Fruit fly (Drosophila melanogaster) whole organism, wandering third instar larva: Measurements from ENCODE around the gene wge.
A peak's percentile ranks its signal among the peaks of the same experiment; 100 is the strongest.

Experiments
- Abd-B ChIP-seq: fragments of >200 bp; optimal IDR thresholded peaks from 2 replicates; lab custom pipeline; 2017; ENCODE audit warnings: missing biosample characterization, missing genetic modification characterization
- CG32264 ChIP-seq: fragments of 200-800 bp; sonication (Bioruptor generic); optimal IDR thresholded peaks from 2 replicates; lab custom pipeline; 2016; ENCODE audit warnings: missing biosample characterization, missing genetic modification characterization
- CG9705 ChIP-seq: fragments of 200-800 bp; sonication (Bioruptor generic); optimal IDR thresholded peaks from 2 replicates; lab custom pipeline; 2018; ENCODE audit warnings: missing biosample characterization, mild to moderate bottlenecking, missing genetic modification characterization
- CrebA ChIP-seq: fragments of 200-800 bp; sonication (Bioruptor generic); optimal IDR thresholded peaks from 2 replicates; lab custom pipeline; 2016; ENCODE audit warnings: missing biosample characterization, mild to moderate bottlenecking, missing genetic modification characterization, borderline replicate concordance
- Dfd ChIP-seq: fragments of >200 bp; optimal IDR thresholded peaks from 2 replicates; lab custom pipeline; 2017; ENCODE audit warnings: missing biosample characterization, missing genetic modification characterization
- Dif ChIP-seq: fragments of 200-275, 200-300 bp; sonication (Bioruptor generic); optimal IDR thresholded peaks from 2 replicates; lab custom pipeline; 2018; ENCODE audit warnings: missing biosample characterization, missing genetic modification characterization; ENCODE audit not compliant: partially characterized antibody
- GATAd ChIP-seq: sonication (Bioruptor generic); optimal IDR thresholded peaks from 2 replicates; lab custom pipeline; 2016; ENCODE audit warnings: missing biosample characterization, missing genetic modification characterization
- Hnf4 ChIP-seq: fragments of 200-800 bp; sonication (Bioruptor generic); optimal IDR thresholded peaks from 2 replicates; lab custom pipeline; 2016; ENCODE audit warnings: missing biosample characterization, mild to moderate bottlenecking, missing genetic modification characterization
- Hr78 ChIP-seq: fragments of >200 bp; optimal IDR thresholded peaks from 2 replicates; lab custom pipeline; 2017; ENCODE audit warnings: missing biosample characterization, missing genetic modification characterization
- Hr83 ChIP-seq: fragments of 200-300 bp; sonication (Bioruptor generic); optimal IDR thresholded peaks from 2 replicates; lab custom pipeline; 2016; ENCODE audit warnings: missing biosample characterization, mild to moderate bottlenecking, missing genetic modification characterization, moderate library complexity; ENCODE audit not compliant: poor library complexity, severe bottlenecking
- Jra ChIP-seq: sonication (Bioruptor generic); optimal IDR thresholded peaks from 2 replicates; lab custom pipeline; 2016; ENCODE audit warnings: missing biosample characterization, missing genetic modification characterization
- Myc ChIP-seq: fragments of >200 bp; optimal IDR thresholded peaks from 2 replicates; lab custom pipeline; 2017
- OdsH ChIP-seq: fragments of 200-800 bp; sonication (Bioruptor generic); optimal IDR thresholded peaks from 2 replicates; lab custom pipeline; 2016; ENCODE audit warnings: missing biosample characterization, mild to moderate bottlenecking, missing genetic modification characterization
- Rel ChIP-seq, 2 experiments: fragments of 200-800 bp; sonication (Bioruptor generic) in 1 of 2; optimal IDR thresholded peaks; 2 replicates in 1 of 2; 3 replicates in 1 of 2; lab custom pipeline; 2016 to 2019; ENCODE audit warnings: mild to moderate bottlenecking in 2 of 2, missing biosample characterization in 2 of 2, missing genetic modification characterization in 2 of 2, moderate library complexity in 1 of 2
- Sp1 ChIP-seq: fragments of 200-800 bp; sonication (Bioruptor generic); optimal IDR thresholded peaks from 3 replicates; lab custom pipeline; 2019; ENCODE audit warnings: missing biosample characterization, mild to moderate bottlenecking, missing genetic modification characterization, moderate library complexity
- Vsx2 ChIP-seq: fragments of 200-300, 225-300 bp; sonication (Bioruptor generic); optimal IDR thresholded peaks from 2 replicates; lab custom pipeline; 2018; ENCODE audit warnings: missing biosample characterization, missing genetic modification characterization; ENCODE audit not compliant: partially characterized antibody
- brk ChIP-seq: fragments of 200-800 bp; sonication (Bioruptor generic); optimal IDR thresholded peaks from 2 replicates; lab custom pipeline; 2016; ENCODE audit warnings: missing biosample characterization, mild to moderate bottlenecking, missing genetic modification characterization
- dl ChIP-seq, 2 experiments: fragments of 175-275, 200-275 bp in 1 of 2; fragments of 200-275 bp in 1 of 2; sonication (Bioruptor generic); optimal IDR thresholded peaks; lab custom pipeline; 2018; ENCODE audit warnings: mild to moderate bottlenecking in 2 of 2, missing biosample characterization in 2 of 2, missing genetic modification characterization in 2 of 2, moderate library complexity in 2 of 2; ENCODE audit not compliant: partially characterized antibody in 2 of 2, insufficient read depth in 1 of 2
- dmrt93B ChIP-seq: fragments of 200-800 bp; sonication (Bioruptor generic); optimal IDR thresholded peaks from 2 replicates; lab custom pipeline; 2018; ENCODE audit warnings: missing biosample characterization, mild to moderate bottlenecking, missing genetic modification characterization
- dsf ChIP-seq: sonication (Bioruptor generic); optimal IDR thresholded peaks from 2 replicates; lab custom pipeline; 2016; ENCODE audit warnings: missing biosample characterization, missing genetic modification characterization, borderline replicate concordance
- ey ChIP-seq: fragments of 200-800 bp; sonication (Bioruptor generic); optimal IDR thresholded peaks from 2 replicates; lab custom pipeline; 2016; ENCODE audit warnings: missing biosample characterization, missing genetic modification characterization
- foxo ChIP-seq, 2 experiments: fragments of 200-800 bp; sonication (Bioruptor generic); optimal IDR thresholded peaks; 2 replicates in 1 of 2; 3 replicates in 1 of 2; lab custom pipeline; 2016 to 2017; ENCODE audit warnings: missing biosample characterization in 2 of 2, missing genetic modification characterization in 2 of 2
- h ChIP-seq: fragments of 200-800 bp; sonication (Bioruptor generic); optimal IDR thresholded peaks from 3 replicates; lab custom pipeline; 2016; ENCODE audit warnings: missing biosample characterization, mild to moderate bottlenecking, missing genetic modification characterization
- jim ChIP-seq: fragments of 175-275, 200-325 bp; sonication (Bioruptor generic); optimal IDR thresholded peaks from 2 replicates; lab custom pipeline; 2016; ENCODE audit warnings: missing biosample characterization, mild to moderate bottlenecking, missing genetic modification characterization
- lola ChIP-seq: fragments of >200 bp; optimal IDR thresholded peaks from 2 replicates; lab custom pipeline; 2017; ENCODE audit warnings: missing biosample characterization, missing genetic modification characterization
- pan ChIP-seq: fragments of >200 bp; optimal IDR thresholded peaks from 2 replicates; lab custom pipeline; 2017
- rgr ChIP-seq: fragments of 200-800 bp; sonication (Bioruptor generic); optimal IDR thresholded peaks from 3 replicates; lab custom pipeline; 2016; ENCODE audit warnings: missing biosample characterization, mild to moderate bottlenecking, missing genetic modification characterization
- sage ChIP-seq: fragments of 200-800 bp; sonication (Bioruptor generic); optimal IDR thresholded peaks from 2 replicates; lab custom pipeline; 2016; ENCODE audit warnings: missing biosample characterization, mild to moderate bottlenecking, missing genetic modification characterization
- tai ChIP-seq: sonication (Bioruptor generic); optimal IDR thresholded peaks from 2 replicates; lab custom pipeline; 2016; ENCODE audit warnings: missing biosample characterization, missing genetic modification characterization
- woc ChIP-seq: sonication (Bioruptor generic); optimal IDR thresholded peaks from 2 replicates; lab custom pipeline; 2016; ENCODE audit warnings: missing biosample characterization, mild to moderate bottlenecking, missing genetic modification characterization

Gene wge

DNA sequence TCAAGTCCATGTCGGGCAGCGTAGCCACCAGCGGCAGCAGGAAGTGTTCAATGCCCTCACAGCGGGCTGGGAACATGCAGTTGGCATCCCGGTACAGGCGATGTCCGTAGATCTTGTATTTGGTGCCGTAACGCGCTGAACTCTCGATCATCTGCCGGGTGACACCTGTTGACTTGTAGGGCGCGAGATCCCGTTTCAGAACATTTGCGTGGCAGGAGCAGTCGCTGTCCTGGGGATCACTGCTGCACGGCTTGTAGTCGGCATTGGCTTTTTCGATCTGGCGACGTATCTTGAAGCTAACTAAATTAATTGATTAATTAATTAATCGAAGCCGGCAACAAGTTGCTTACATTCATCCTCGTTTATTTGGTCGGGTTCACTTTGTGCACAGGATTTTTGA is 29.1 kb upstream of the wge start:
- TF ChIP-seq Rel (GFP tag; optimal IDR thresholded peaks at IDR 0.05; lab: Kevin White, UChicago) (no peak), Rel (tag; optimal IDR thresholded peaks at IDR 0.05; lab: Kevin White, UChicago) (no peak), h (GFP tag; lab: Kevin White, UChicago) (no peak), dsf (GFP tag; lab: Kevin White, UChicago) (no peak), Hr83 (no peak), jim (GFP tag; lab: Kevin White, UChicago) (no peak), Hr78 (GFP tag; lab: Kevin White, UChicago) (no peak), brk (GFP tag; lab: Kevin White, UChicago) (no peak), foxo (GFP tag; optimal IDR thresholded peaks at IDR 0.05; lab: Kevin White, UChicago) (no peak), CG32264 (no peak), woc (GFP tag; lab: Kevin White, UChicago) (no peak), pan (lab: Kevin White, UChicago) (no peak), CG9705 (GFP tag; lab: Kevin White, UChicago) (no peak), ey (no peak), Vsx2 (GFP tag; lab: Kevin White, UChicago) (no peak), GATAd (no peak), lola (GFP tag; lab: Kevin White, UChicago) (no peak)

DNA sequence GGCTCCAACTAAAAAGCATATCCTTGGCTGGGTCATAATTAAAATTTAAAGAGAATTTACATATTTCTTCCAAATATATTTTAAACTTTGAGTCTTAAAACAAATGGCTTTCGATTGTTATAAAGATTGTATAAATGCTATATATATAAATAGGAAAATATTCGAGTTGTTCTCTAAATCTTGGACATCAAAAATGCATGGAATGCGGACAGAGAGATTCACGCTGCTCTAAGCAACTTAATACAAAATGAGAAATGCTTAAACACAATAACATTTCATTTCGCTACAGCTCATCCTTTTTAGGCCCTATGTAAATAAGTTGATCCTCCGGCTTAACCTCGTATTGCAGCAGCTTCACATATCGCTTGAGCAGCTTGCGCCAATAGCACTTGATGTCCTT is 28.0 kb upstream of the wge start, which contains the start of gene CG31139:
CG31139 (minus strand) TSS at position 101 of the 400 bp plus-strand sequence.
- TF ChIP-seq sage (GFP tag; lab: Kevin White, UChicago) (no peak), woc (GFP tag; lab: Kevin White, UChicago) (no peak), tai (GFP tag; lab: Kevin White, UChicago) (no peak), Hnf4 (GFP tag; lab: Kevin White, UChicago) (no peak), h (GFP tag; lab: Kevin White, UChicago) (no peak), Dfd (GFP tag; lab: Kevin White, UChicago) (no peak), pan (lab: Kevin White, UChicago) (no peak), Vsx2 (GFP tag; lab: Kevin White, UChicago) (no peak), Abd-B (GFP tag; lab: Kevin White, UChicago) (no peak), Jra (no peak), jim (GFP tag; lab: Kevin White, UChicago) (no peak), CG9705 (GFP tag; lab: Kevin White, UChicago) (no peak), CrebA (GFP tag; lab: Kevin White, UChicago) (no peak), Dif (GFP tag; lab: Kevin White, UChicago) (no peak), ey (no peak), Hr78 (GFP tag; lab: Kevin White, UChicago) (no peak), GATAd (no peak), dl (GFP tag; optimal IDR thresholded peaks at IDR 0.05; lab: Kevin White, UChicago; ENCODE audit: insufficient read depth in 1 of 2, partially characterized antibody in 2 of 2) (no peak), foxo (GFP tag; optimal IDR thresholded peaks at IDR 0.05; lab: Kevin White, UChicago) (no peak), Sp1 (GFP tag; lab: Kevin White, UChicago) (no peak)

DNA sequence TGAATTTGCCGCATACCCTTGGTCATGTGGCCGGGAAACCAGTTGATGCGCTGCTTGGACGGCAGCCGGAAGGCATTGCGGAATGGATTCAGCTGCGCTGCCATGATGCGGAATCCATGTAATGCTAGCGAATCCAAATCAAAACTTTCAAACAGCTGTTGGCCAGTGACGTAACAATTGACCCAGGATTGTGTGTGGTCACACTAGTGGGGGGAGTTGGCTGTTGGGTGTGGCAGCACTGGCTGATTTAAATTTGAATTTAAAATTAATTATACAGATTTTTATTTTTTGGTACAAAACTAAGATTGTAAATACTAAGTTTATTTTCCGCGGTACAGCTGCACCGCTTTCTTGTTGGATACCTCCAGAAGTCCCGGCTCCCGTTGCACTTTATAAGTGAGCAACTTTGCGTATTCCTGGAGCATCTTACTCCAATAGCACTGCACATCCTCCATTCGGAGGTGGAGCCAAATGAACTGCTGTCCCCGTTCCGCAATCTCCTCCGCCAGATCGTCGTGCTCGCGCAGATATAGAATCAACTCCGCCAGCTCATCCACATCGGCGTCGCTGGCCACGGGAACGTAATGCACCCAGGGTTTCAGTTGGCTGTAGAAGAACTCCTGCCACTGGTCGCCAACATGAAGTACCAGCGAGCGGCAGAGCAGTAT is 26.6 kb upstream of the wge start, which contains the start of gene CG17141:
CG17141 (minus strand) TSS at position 177 of the 668 bp plus-strand sequence.
- TF ChIP-seq Myc (lab: Kevin White, UChicago) (no peak), Dif (GFP tag; lab: Kevin White, UChicago) (peak; percentile 26), Hr83 (peak; percentile 35)

DNA sequence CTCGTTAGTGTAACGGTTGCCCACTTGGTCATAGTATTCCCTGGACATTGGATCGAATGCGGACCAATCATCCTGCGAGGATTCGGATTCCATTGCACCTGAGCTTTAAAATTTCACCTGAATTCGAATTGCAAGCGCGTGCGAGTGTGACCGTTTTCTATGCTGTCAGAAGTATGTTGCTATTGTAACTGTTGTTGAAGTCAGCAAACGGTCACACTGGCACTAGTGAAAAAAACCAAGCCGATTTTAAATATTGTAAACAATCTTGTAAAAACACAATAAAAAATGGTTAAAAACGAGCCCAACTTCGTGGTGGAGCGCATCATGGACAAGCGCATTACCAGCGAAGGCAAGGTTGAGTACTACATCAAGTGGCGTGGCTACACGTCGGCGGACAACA is 24.5 kb upstream of the wge start, which contains the start of the genes vret and HP1c:
vret (minus strand) TSS at position 150 of the 400 bp plus-strand sequence.
HP1c (plus strand) TSS at position 189 of the 400 bp plus-strand sequence.
- TF ChIP-seq Rel (GFP tag; optimal IDR thresholded peaks at IDR 0.05; lab: Kevin White, UChicago) (no peak), Rel (tag; optimal IDR thresholded peaks at IDR 0.05; lab: Kevin White, UChicago) (peak; percentile 37), pan (lab: Kevin White, UChicago) (no peak)

DNA sequence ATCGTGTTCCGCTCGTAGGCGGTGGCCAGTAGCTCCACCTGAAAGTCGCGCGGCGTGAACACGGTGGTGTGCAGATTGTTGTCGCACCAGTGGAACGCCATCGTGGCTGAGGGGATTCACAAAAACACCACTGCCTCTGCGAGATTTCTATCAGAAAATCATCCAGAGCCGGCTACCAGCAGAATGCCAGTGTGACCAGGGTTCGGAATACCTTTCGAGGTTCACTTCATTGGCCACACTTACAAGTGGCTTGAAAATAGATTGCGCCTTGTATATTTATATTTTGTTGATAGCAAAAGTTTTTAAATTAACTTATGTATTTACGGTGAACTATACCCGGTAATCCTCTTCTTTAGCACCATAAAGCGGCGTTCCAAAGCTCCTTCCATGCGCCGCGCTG is 20.0 kb upstream of the wge start, which contains the start of the genes Dcr-1 and CG6985:
Dcr-1 (minus strand) TSS at position 162 of the 400 bp plus-strand sequence.
CG6985 (plus strand) TSS at position 221 of the 400 bp plus-strand sequence.
- no peak for TF ChIP-seq pan (lab: Kevin White, UChicago)
- TF ChIP-seq Rel (GFP tag; optimal IDR thresholded peaks at IDR 0.05; lab: Kevin White, UChicago): no peak
- TF ChIP-seq Rel (tag; optimal IDR thresholded peaks at IDR 0.05; lab: Kevin White, UChicago): peak; percentile 91
- no peak for TF ChIP-seq OdsH
- no peak for TF ChIP-seq dmrt93B (GFP tag; lab: Kevin White, UChicago)
- TF ChIP-seq rgr (GFP tag; lab: Kevin White, UChicago): no peak
- no peak for TF ChIP-seq ey
